Worm (Caenorhabditis elegans): ENCODE data around the gene dpy-27.

DNA sequence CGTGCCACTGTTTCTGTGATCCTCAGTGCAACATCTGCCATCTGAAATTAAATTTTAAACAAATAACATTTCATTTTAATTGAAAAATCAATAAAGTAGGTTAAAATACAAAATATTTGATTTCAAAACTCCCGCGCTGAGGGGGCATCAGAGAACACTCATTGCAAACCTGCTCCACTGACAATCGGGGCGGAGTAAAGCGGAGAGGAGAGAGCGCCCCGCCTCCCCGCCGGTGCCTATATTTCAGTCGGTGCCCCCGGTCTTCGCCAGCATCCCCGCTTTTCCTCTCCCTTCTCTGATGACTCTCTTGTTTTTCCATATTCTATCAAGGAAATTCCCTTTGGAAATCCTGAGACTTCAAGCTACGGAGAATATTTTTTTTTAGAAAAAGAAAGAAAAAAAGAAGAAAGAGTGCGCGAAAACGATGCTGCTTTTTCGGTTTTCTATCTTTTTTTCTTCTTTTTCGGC lies 43.5 kb upstream of the dpy-27 start, which contains the start of gene brc-1:
- peak; percentile 57 for TF ChIP-seq pqm-1 (tag; optimal IDR thresholded peaks at IDR 0.05)
- TF ChIP-seq elt-1 (tag; optimal IDR thresholded peaks at IDR 0.05), result peak; percentile 32
- TF ChIP-seq nhr-11 (tag; optimal IDR thresholded peaks at IDR 0.05), result peak; percentile 37
- peak; percentile 9 for TF ChIP-seq ZK546.5 (tag; optimal IDR thresholded peaks at IDR 0.05)
- TF ChIP-seq nhr-23 (tag; optimal IDR thresholded peaks at IDR 0.05), result peak; percentile 91
- TF ChIP-seq fos-1 (tag; optimal IDR thresholded peaks at IDR 0.05), result no peak
- TF ChIP-seq nhr-76 (tag; optimal IDR thresholded peaks at IDR 0.05), result no peak
- peak; percentile 76 for TF ChIP-seq snpc-4 (tag; optimal IDR thresholded peaks at IDR 0.05)
- no peak for TF ChIP-seq unc-39 (tag; optimal IDR thresholded peaks at IDR 0.05)
- TF ChIP-seq fkh-2 (tag; optimal IDR thresholded peaks at IDR 0.05), result no peak
- TF ChIP-seq nfya-1 (tag; optimal IDR thresholded peaks at IDR 0.05; ENCODE audit: insufficient read depth), result peak; percentile 94
- TF ChIP-seq mdl-1 (tag; optimal IDR thresholded peaks at IDR 0.05), result no peak
